Fruit fly (Drosophila melanogaster) whole organism, embryonic: ENCODE results near the gene CG12560.
A peak's percentile ranks its signal among the peaks of the same experiment; 100 is the strongest.

Source experiments
- Awh ChIP-seq: fragments of 200-800 bp; sonication (Bioruptor generic); IDR thresholded peaks from 2 replicates; pipeline ENCODE4, ENCODE4 v1.3.6; 2022; ENCODE audit warnings: missing biosample characterization, missing genetic modification characterization
- CG11456 ChIP-seq: fragments of 200-800 bp; sonication (Bioruptor generic); IDR thresholded peaks from 3 replicates; pipeline ENCODE4 v1.3.6; 2022; ENCODE audit warnings: missing biosample characterization, missing genetic modification characterization
- CG12299 ChIP-seq: fragments of 200-800 bp; sonication (Bioruptor generic); optimal IDR thresholded peaks from 2 replicates; lab custom pipeline; 2018; ENCODE audit warnings: missing biosample characterization, mild to moderate bottlenecking, missing genetic modification characterization
- CG14860 ChIP-seq: fragments of 200-800 bp; sonication (Bioruptor generic); IDR thresholded peaks from 3 replicates; pipeline ENCODE4 v1.3.6; 2022; ENCODE audit warnings: missing biosample characterization, missing genetic modification characterization; ENCODE audit not compliant: partially characterized antibody
- CG17186 ChIP-seq: fragments of 200-800 bp; sonication (Bioruptor generic); optimal IDR thresholded peaks from 3 replicates; lab custom pipeline; 2017; ENCODE audit warnings: missing biosample characterization, missing genetic modification reagents, missing genetic modification characterization
- CG18599 ChIP-seq: fragments of 200-800 bp; sonication (Bioruptor generic); optimal IDR thresholded peaks from 3 replicates; lab custom pipeline; 2017; ENCODE audit warnings: missing biosample characterization, missing genetic modification characterization, mild to moderate bottlenecking, moderate library complexity, missing genetic modification reagents
- CG2116 ChIP-seq: fragments of 200-800 bp; sonication (Bioruptor generic); optimal IDR thresholded peaks from 3 replicates; lab custom pipeline; 2018; ENCODE audit warnings: missing biosample characterization, mild to moderate bottlenecking, missing genetic modification characterization
- CG2875 ChIP-seq: fragments of 200-800 bp; sonication (Bioruptor generic); optimal IDR thresholded peaks from 2 replicates; lab custom pipeline; 2017; ENCODE audit warnings: missing biosample characterization, mild to moderate bottlenecking, missing genetic modification characterization, missing genetic modification reagents
- CG3407 ChIP-seq: fragments of 200-800 bp; sonication (Bioruptor generic); optimal IDR thresholded peaks from 2 replicates; lab custom pipeline; 2018; ENCODE audit warnings: missing biosample characterization, mild to moderate bottlenecking, missing genetic modification characterization
- CG4360 ChIP-seq: fragments of 200-800 bp; sonication (Bioruptor generic); IDR thresholded peaks from 2 replicates; pipeline ENCODE4 v1.3.6; 2022; ENCODE audit warnings: missing biosample characterization, missing genetic modification characterization
- CG4730 ChIP-seq: fragments of 200-800 bp; sonication (Bioruptor generic); IDR thresholded peaks from 2 replicates; pipeline ENCODE4 v1.3.6; 2022; ENCODE audit warnings: missing biosample characterization, missing genetic modification characterization
- CG5245 ChIP-seq: fragments of 200-800 bp; sonication (Bioruptor generic); optimal IDR thresholded peaks from 3 replicates; lab custom pipeline; 2016; ENCODE audit warnings: missing biosample characterization, missing genetic modification characterization
- CG5953 ChIP-seq: fragments of 200-800 bp; sonication (Bioruptor generic); IDR thresholded peaks from 2 replicates; pipeline ENCODE4 v1.3.6; 2022; ENCODE audit warnings: missing biosample characterization, missing genetic modification characterization
- CG8944 ChIP-seq: fragments of 200-800 bp; sonication (Bioruptor generic); optimal IDR thresholded peaks from 3 replicates; lab custom pipeline; 2016; ENCODE audit warnings: missing biosample characterization, missing genetic modification characterization
- CHES-1-like ChIP-seq: fragments of 200-800 bp; sonication (Bioruptor generic); optimal IDR thresholded peaks from 2 replicates; lab custom pipeline; 2016; ENCODE audit warnings: missing biosample characterization, missing genetic modification characterization
- Chrac-16 ChIP-seq: fragments of 200-800 bp; sonication (Bioruptor generic); optimal IDR thresholded peaks from 3 replicates; lab custom pipeline; 2016; ENCODE audit warnings: missing biosample characterization, missing genetic modification characterization
- Dref ChIP-seq: fragments of 200-800 bp; sonication (Bioruptor generic); IDR thresholded peaks from 2 replicates; pipeline ENCODE4 v1.3.6; 2022; ENCODE audit warnings: missing biosample characterization, missing genetic modification characterization
- Elba2 ChIP-seq: fragments of 200-800 bp; sonication (Bioruptor generic); optimal IDR thresholded peaks from 3 replicates; lab custom pipeline; 2016; ENCODE audit warnings: missing biosample characterization, missing genetic modification characterization
- Ets65A ChIP-seq: fragments of 200-800 bp; sonication (Bioruptor generic); peaks from one replicate; lab custom pipeline; 2016; ENCODE audit warnings: missing biosample characterization, missing genetic modification characterization
- HLH4C ChIP-seq: fragments of 200-800 bp; sonication (Bioruptor generic); IDR thresholded peaks from 3 replicates; pipeline ENCODE4 v1.3.6; 2022; ENCODE audit warnings: missing biosample characterization, missing genetic modification characterization; ENCODE audit not compliant: partially characterized antibody
- Hr78 ChIP-seq, 2 experiments: fragments of 200-800 bp in 1 of 2; fragments of >200 bp in 1 of 2; sonication (Bioruptor generic) in 1 of 2; optimal IDR thresholded peaks; 2 replicates each; lab custom pipeline; 2017 to 2019; ENCODE audit warnings: missing biosample characterization in 2 of 2, missing genetic modification characterization in 2 of 2, mild to moderate bottlenecking in 1 of 2, moderate library complexity in 1 of 2
- MTF-1 ChIP-seq: fragments of 200-800 bp; sonication (Bioruptor generic); optimal IDR thresholded peaks from 2 replicates; lab custom pipeline; 2018; ENCODE audit warnings: missing biosample characterization, mild to moderate bottlenecking, missing genetic modification characterization, borderline replicate concordance
- Myb ChIP-seq: fragments of 200-800 bp; sonication (Bioruptor generic); optimal IDR thresholded peaks from 2 replicates; lab custom pipeline; 2016; ENCODE audit warnings: missing biosample characterization, missing genetic modification characterization
- Neu2 ChIP-seq: fragments of 200-800 bp; sonication (Bioruptor generic); optimal IDR thresholded peaks from 3 replicates; lab custom pipeline; 2016; ENCODE audit warnings: missing biosample characterization, missing genetic modification characterization, borderline replicate concordance
- Nf-YB ChIP-seq: fragments of 200-800 bp; sonication (Bioruptor generic); optimal IDR thresholded peaks from 3 replicates; lab custom pipeline; 2019; ENCODE audit warnings: missing biosample characterization, mild to moderate bottlenecking, missing genetic modification characterization, moderate library complexity
- Ptx1 ChIP-seq: fragments of 200-800 bp; sonication (Bioruptor generic); IDR thresholded peaks from 2 replicates; pipeline ENCODE4 v1.3.6; 2022; ENCODE audit warnings: missing biosample characterization, missing genetic modification characterization
- Rx ChIP-seq: fragments of 200-800 bp; sonication (Bioruptor generic); IDR thresholded peaks from 2 replicates; pipeline ENCODE4 v1.3.6; 2022; ENCODE audit warnings: missing biosample characterization, missing genetic modification characterization
- Sox100B ChIP-seq: fragments of 200-800 bp; sonication (Bioruptor generic); optimal IDR thresholded peaks from 3 replicates; lab custom pipeline; 2018; ENCODE audit warnings: missing biosample characterization, mild to moderate bottlenecking, missing genetic modification characterization
- Spps ChIP-seq: fragments of 200-800 bp; sonication (Bioruptor generic); optimal IDR thresholded peaks from 2 replicates; lab custom pipeline; 2018; ENCODE audit warnings: missing biosample characterization, mild to moderate bottlenecking, missing genetic modification characterization
- Usf ChIP-seq: fragments of 200-800 bp; sonication (Bioruptor generic); optimal IDR thresholded peaks from 2 replicates; lab custom pipeline; 2017; ENCODE audit warnings: missing genotype, missing biosample characterization, missing genetic modification characterization
- Xrp1 ChIP-seq: fragments of 200-800 bp; sonication (Bioruptor generic); IDR thresholded peaks from 2 replicates; pipeline ENCODE4 v1.3.6; 2022; ENCODE audit warnings: missing biosample characterization, missing genetic modification characterization
- YL-1 ChIP-seq: fragments of 200-800 bp; sonication (Bioruptor generic); optimal IDR thresholded peaks from 3 replicates; lab custom pipeline; 2017; ENCODE audit warnings: missing biosample characterization, mild to moderate bottlenecking, missing genetic modification characterization
- ase ChIP-seq: fragments of 200-800 bp; sonication (Bioruptor generic); IDR thresholded peaks from 3 replicates; pipeline ENCODE4 v1.3.6; 2022; ENCODE audit warnings: missing biosample characterization, missing genetic modification characterization
- ato ChIP-seq: fragments of 200-800 bp; sonication (Bioruptor generic); IDR thresholded peaks from 2 replicates; pipeline ENCODE4 v1.3.6; 2022; ENCODE audit warnings: missing biosample characterization, missing genetic modification characterization; ENCODE audit not compliant: partially characterized antibody
- bowl ChIP-seq: fragments of 200-800 bp; sonication (Bioruptor generic); IDR thresholded peaks from 2 replicates; pipeline ENCODE4 v1.3.6; 2022; ENCODE audit warnings: missing biosample characterization, missing genetic modification characterization
- br ChIP-seq: fragments of >200 bp; optimal IDR thresholded peaks from 2 replicates; lab custom pipeline; 2017
- cas ChIP-seq: fragments of 200-800 bp; sonication (Bioruptor generic); IDR thresholded peaks from 2 replicates; pipeline ENCODE4 v1.3.6; 2022; ENCODE audit warnings: missing biosample characterization, missing genetic modification characterization
- chn ChIP-seq: fragments of 200-800 bp; sonication (Bioruptor generic); optimal IDR thresholded peaks from 2 replicates; lab custom pipeline; 2016; ENCODE audit warnings: missing biosample characterization, missing genetic modification characterization
- dimm ChIP-seq: fragments of 200-800 bp; sonication (Bioruptor generic); IDR thresholded peaks from 2 replicates; pipeline ENCODE4 v1.3.6; 2022; ENCODE audit warnings: missing biosample characterization, missing genetic modification characterization
- en ChIP-seq: fragments of 200-800 bp; sonication (Bioruptor generic); optimal IDR thresholded peaks from 2 replicates; lab custom pipeline; 2016; ENCODE audit warnings: missing biosample characterization, missing genetic modification characterization
- fd102C ChIP-seq: fragments of 200-800 bp; sonication (Bioruptor generic); optimal IDR thresholded peaks from 2 replicates; lab custom pipeline; 2018; ENCODE audit warnings: missing biosample characterization, mild to moderate bottlenecking, missing genetic modification characterization, moderate library complexity
- ftz-f1 ChIP-seq: fragments of 200-800 bp; sonication (Bioruptor generic); optimal IDR thresholded peaks from 2 replicates; lab custom pipeline; 2016; ENCODE audit warnings: missing biosample characterization, missing genetic modification characterization
- ham ChIP-seq: fragments of 200-800 bp; sonication (Bioruptor generic); IDR thresholded peaks from 2 replicates; pipeline ENCODE4 v1.3.6; 2022; ENCODE audit warnings: missing biosample characterization, missing genetic modification characterization
- pho ChIP-seq: fragments of 200-800 bp; sonication (Bioruptor generic); optimal IDR thresholded peaks from 2 replicates; lab custom pipeline; 2016; ENCODE audit warnings: missing biosample characterization, missing genetic modification characterization
- sna ChIP-seq: fragments of 200-800 bp; sonication (Bioruptor generic); IDR thresholded peaks from 2 replicates; pipeline ENCODE4 v1.3.6; 2022; ENCODE audit warnings: missing biosample characterization, missing genetic modification characterization; ENCODE audit not compliant: partially characterized antibody
- ssp ChIP-seq: fragments of 200-800 bp; sonication (Bioruptor generic); IDR thresholded peaks from 2 replicates; pipeline ENCODE4 v1.3.6; 2022; ENCODE audit warnings: missing biosample characterization, missing genetic modification characterization
- tna ChIP-seq: fragments of 200-800 bp; sonication (Bioruptor generic); IDR thresholded peaks from 2 replicates; pipeline ENCODE4 v1.3.6; 2022; ENCODE audit warnings: missing biosample characterization, missing genetic modification characterization; ENCODE audit not compliant: partially characterized antibody
- twi ChIP-seq: fragments of 200-800 bp; optimal IDR thresholded peaks from 2 replicates; lab custom pipeline; 2019; ENCODE audit warnings: missing biosample characterization, mild to moderate bottlenecking, missing genetic modification characterization, moderate library complexity
- wek ChIP-seq: fragments of 200-800 bp; sonication (Bioruptor generic); optimal IDR thresholded peaks from 3 replicates; lab custom pipeline; 2018; ENCODE audit warnings: missing biosample characterization, mild to moderate bottlenecking, missing genetic modification characterization, moderate library complexity

The CG12560 gene

dm6 chr2L:7993984-7994854 is 15.1 kb downstream of the CG12560 start, which contains the start of gene pes:
Gene pes, minus strand, starts transcription at chr2L:7994184.
- peak; percentile 91 for TF ChIP-seq Rx
- peak; percentile 87 for TF ChIP-seq CG4730
- peak; percentile 74 for TF ChIP-seq Spps (tag; lab: Kevin White, UChicago)
- peak; percentile 62 for TF ChIP-seq Neu2 (GFP tag; lab: Kevin White, UChicago)
- peak; percentile 12; the same call in 1 of the 2 replicates for TF ChIP-seq Ptx1 (GFP tag; lab: Robert Waterston, UW)
- peak; percentile 79 for TF ChIP-seq cas (GFP tag; lab: Robert Waterston, UW)
- no peak for TF ChIP-seq Myb (GFP tag; lab: Kevin White, UChicago)
- TF ChIP-seq chn = peak; percentile 53
- peak; percentile 90 for TF ChIP-seq CG5245 (GFP tag; lab: Kevin White, UChicago)
- TF ChIP-seq CG5953 = peak; percentile 75
- TF ChIP-seq pho (GFP tag; lab: Kevin White, UChicago) = peak; percentile 82
- peak; percentile 68 for TF ChIP-seq CG4360 (GFP tag; lab: Robert Waterston, UW)
- TF ChIP-seq Sox100B (GFP tag; lab: Kevin White, UChicago) = peak; percentile 93
- TF ChIP-seq MTF-1 (GFP tag; lab: Kevin White, UChicago) = peak; percentile 69
- TF ChIP-seq Ets65A (GFP tag; lab: Kevin White, UChicago) = peak; percentile 98
- peak; percentile 66 for TF ChIP-seq Usf (GFP tag; lab: Kevin White, UChicago)
- no peak for TF ChIP-seq fd102C (GFP tag; lab: Kevin White, UChicago)
- TF ChIP-seq ase (GFP tag; lab: Robert Waterston, UW) = peak; percentile 89
- peak; percentile 8 for TF ChIP-seq Chrac-16 (GFP tag; lab: Kevin White, UChicago)
- TF ChIP-seq Hr78 (GFP tag; optimal IDR thresholded peaks at IDR 0.05; lab: Kevin White, UChicago) = peak in 1 of 2 experiments; percentile 82
- TF ChIP-seq CG3407 (GFP tag; lab: Kevin White, UChicago) = peak; percentile 36
- TF ChIP-seq Nf-YB = no peak
- TF ChIP-seq sna = no peak
- TF ChIP-seq Awh (GFP tag; lab: Robert Waterston, UW) = peak; percentile 86
- peak; percentile 79 for TF ChIP-seq en
- peak; percentile 85 for TF ChIP-seq ftz-f1 (GFP tag; lab: Kevin White, UChicago)
- TF ChIP-seq Elba2 = peak; percentile 38
- TF ChIP-seq CG11456 (GFP tag; lab: Robert Waterston, UW) = 0 out of 3 replicates have a peak, but pooled peaks have one; percentile 19
- TF ChIP-seq ssp (GFP tag; lab: Robert Waterston, UW) = no peak
- peak; percentile 71; the same call in 1 of the 2 replicates for TF ChIP-seq dimm
- TF ChIP-seq Xrp1 (GFP tag; lab: Robert Waterston, UW) = peak; percentile 97
- TF ChIP-seq CG2116 (GFP tag; lab: Kevin White, UChicago) = peak; percentile 72
- peak; percentile 81 for TF ChIP-seq CG12299 (tag; lab: Kevin White, UChicago)
- TF ChIP-seq wek (GFP tag; lab: Kevin White, UChicago) = peak; percentile 74
- TF ChIP-seq CHES-1-like (GFP tag; lab: Kevin White, UChicago) = no peak
- TF ChIP-seq ham = no peak
- TF ChIP-seq bowl (GFP tag; lab: Robert Waterston, UW) = 0 out of 2 replicates have a peak, but pooled peaks have one; percentile 50
- peak; percentile 65 for TF ChIP-seq twi
- peak; percentile 48; the same call in 1 of the 3 replicates for TF ChIP-seq HLH4C
- no peak for TF ChIP-seq CG14860 (GFP tag; lab: Robert Waterston, UW)
- TF ChIP-seq CG18599 (GFP tag; lab: Kevin White, UChicago) = peak; percentile 97
- TF ChIP-seq CG8944 (GFP tag; lab: Kevin White, UChicago) = peak; percentile 3
- no peak for TF ChIP-seq CG2875
- TF ChIP-seq ato (GFP tag; lab: Robert Waterston, UW) = no peak
- no peak for TF ChIP-seq br (lab: Kevin White, UChicago)
- no peak for TF ChIP-seq Dref (GFP tag; lab: Robert Waterston, UW)
- peak; percentile 58 for TF ChIP-seq CG17186 (GFP tag; lab: Kevin White, UChicago)
- peak; percentile 51; the same call in 1 of the 2 replicates for TF ChIP-seq tna (GFP tag; lab: Robert Waterston, UW)
- TF ChIP-seq YL-1 (GFP tag; lab: Kevin White, UChicago) = no peak
